Worm (Caenorhabditis elegans) whole organism, mixed stage, embryonic: Measurements from ENCODE around the gene C08G9.1.

Experiments used
- blmp-1 ChIP-seq: fragments of 150-350 bp; optimal IDR thresholded peaks from 2 replicates; lab custom pipeline; 2014; ENCODE audit warnings: missing biosample characterization, missing genetic modification characterization
- drap-1 ChIP-seq: fragments of 200-800 bp; sonication (Bioruptor generic); optimal IDR thresholded peaks from 3 replicates; lab custom pipeline; 2018; ENCODE audit warnings: mild to moderate bottlenecking, missing genetic modification characterization, missing compliant biosample characterization
- elt-3 ChIP-seq: fragments of 150-350 bp; optimal IDR thresholded peaks from 2 replicates; lab custom pipeline; 2014; ENCODE audit warnings: missing biosample characterization, missing genetic modification characterization
- flh-1 ChIP-seq: fragments of 200-800 bp; sonication (Bioruptor generic); optimal IDR thresholded peaks from 2 replicates; lab custom pipeline; 2018; ENCODE audit warnings: mild to moderate bottlenecking, missing genetic modification characterization, moderate library complexity, missing compliant biosample characterization
- hlh-1 ChIP-seq: fragments of 150-350 bp; optimal IDR thresholded peaks from 2 replicates; lab custom pipeline; 2014; ENCODE audit warnings: missing biosample characterization, missing genetic modification reagents, missing genetic modification characterization
- lin-13 ChIP-seq: fragments of 150-350 bp; optimal IDR thresholded peaks from 2 replicates; lab custom pipeline; 2014; ENCODE audit warnings: missing biosample characterization, missing genetic modification characterization
- lin-32 ChIP-seq: fragments of 200-800 bp; sonication (Bioruptor generic); optimal IDR thresholded peaks from 2 replicates; lab custom pipeline; 2018; ENCODE audit warnings: mild to moderate bottlenecking, missing genetic modification characterization, missing compliant biosample characterization
- lsy-2 ChIP-seq: fragments of 150-350 bp; optimal IDR thresholded peaks from 2 replicates; lab custom pipeline; 2014; ENCODE audit warnings: missing biosample characterization, missing genetic modification characterization
- nhr-237 ChIP-seq: fragments of 150-350 bp; optimal IDR thresholded peaks from 2 replicates; lab custom pipeline; 2014; ENCODE audit warnings: missing biosample characterization, missing genetic modification characterization
- nhr-28 ChIP-seq: fragments of 150-350 bp; optimal IDR thresholded peaks from 2 replicates; lab custom pipeline; 2014; ENCODE audit warnings: missing biosample characterization, missing genetic modification characterization
- pha-4 ChIP-seq: fragments of 150-350 bp; optimal IDR thresholded peaks from 2 replicates; lab custom pipeline; 2018; ENCODE audit warnings: missing biosample characterization, missing genetic modification reagents, missing genetic modification characterization
- snpc-4 ChIP-seq: fragments of 150-350 bp; optimal IDR thresholded peaks from 2 replicates; lab custom pipeline; 2014; ENCODE audit warnings: missing biosample characterization, missing genetic modification characterization
- unc-62 ChIP-seq: fragments of 150-350 bp; optimal IDR thresholded peaks from 2 replicates; lab custom pipeline; 2014; ENCODE audit warnings: missing biosample characterization, missing genetic modification reagents, missing genetic modification characterization
- ztf-11 ChIP-seq: fragments of 150-350 bp; optimal IDR thresholded peaks from 2 replicates; lab custom pipeline; 2014; ENCODE audit warnings: missing biosample characterization, missing genetic modification characterization

- TF ChIP-seq nhr-28 (tag; lab: Kevin White, UChicago), result no peak
- no peak for TF ChIP-seq snpc-4 (tag; lab: Kevin White, UChicago)
- no peak for TF ChIP-seq lin-13 (tag; lab: Kevin White, UChicago)
- no peak for TF ChIP-seq hlh-1
- peak; percentile 66 for TF ChIP-seq lsy-2
- TF ChIP-seq pha-4 (tag; lab: Kevin White, UChicago), result no peak
- peak; percentile 37 for TF ChIP-seq nhr-237
- TF ChIP-seq ztf-11, result no peak
- no peak for TF ChIP-seq blmp-1 (tag; lab: Kevin White, UChicago)
- no peak for TF ChIP-seq flh-1 (GFP tag; lab: Kevin White, UChicago)
- no peak for TF ChIP-seq drap-1 (GFP tag; lab: Kevin White, UChicago)
- no peak for TF ChIP-seq elt-3 (tag; lab: Kevin White, UChicago)
- TF ChIP-seq unc-62 (GFP tag; lab: Kevin White, UChicago), result no peak
- no peak for TF ChIP-seq lin-32 (GFP tag; lab: Kevin White, UChicago)
Measured at ce11 chrIV:7709701-7710100, 51.1 kb downstream of the C08G9.1 start, which contains the start of the genes mrpl-1, emc-6 and mrps-24.
